Worm (Caenorhabditis elegans) whole organism, young adult: ENCODE data around the gene oig-2.

Experiments used
- F49E8.2 ChIP-seq: sonication (generic microtip); optimal IDR thresholded peaks from 3 replicates; lab custom pipeline; 2017; ENCODE audit warnings: missing genetic modification characterization, mild to moderate bottlenecking, missing compliant biosample characterization, antibody characterized with exemption, moderate library complexity; ENCODE audit not compliant: insufficient read depth
- ama-1 ChIP-seq, 3 experiments: fragments of 150-350 bp in 1 of 3; sonication (generic microtip) in 2 of 3; optimal IDR thresholded peaks; 2 replicates each; lab custom pipeline; 2014 to 2018; ENCODE audit warnings: missing biosample characterization in 2 of 3, missing genetic modification characterization in 2 of 3, missing genetic modification reagents in 2 of 3
- ceh-100 ChIP-seq: fragments of 200-800 bp; sonication (Bioruptor generic); IDR thresholded peaks from 2 replicates; pipeline ENCODE4 v1.3.6; 2022; ENCODE audit warnings: missing genetic modification reagents, missing genetic modification characterization, missing compliant biosample characterization

DNA sequence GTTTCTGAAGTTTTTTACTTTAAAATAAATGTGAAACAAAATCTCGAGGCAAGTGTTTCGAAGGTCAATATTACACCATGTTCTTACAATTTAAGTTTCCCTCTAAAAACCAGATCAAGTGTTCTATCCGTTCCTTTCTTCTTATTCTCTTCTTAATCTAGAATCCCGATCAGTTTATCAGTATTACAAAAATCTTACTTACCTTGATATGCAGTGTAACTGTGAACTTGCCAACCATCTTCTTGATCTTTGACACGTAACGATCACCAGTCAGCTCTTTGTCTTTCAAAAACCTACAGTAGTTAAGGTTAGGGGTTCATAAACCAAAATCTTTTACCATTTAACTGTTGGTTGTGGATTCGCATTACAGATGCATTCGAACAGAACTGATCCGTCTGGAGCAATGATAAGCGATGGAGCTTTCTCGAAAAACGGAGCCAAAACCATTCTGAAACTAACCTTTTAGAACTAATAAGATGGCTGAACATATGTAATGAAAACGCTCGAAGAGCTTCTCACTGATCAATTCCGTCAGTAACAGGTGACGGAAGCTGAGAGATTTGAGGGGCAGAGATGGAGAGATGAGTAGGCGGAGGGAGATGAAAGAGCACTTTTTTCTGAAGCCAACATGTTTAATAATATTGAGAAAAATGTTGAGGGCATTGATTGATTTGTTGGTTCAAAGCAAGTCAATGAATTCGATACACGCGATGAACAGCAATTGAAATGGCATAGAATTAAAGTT is at the start of gene oig-2:
- TF ChIP-seq F49E8.2, result no peak
- TF ChIP-seq ama-1 (optimal IDR thresholded peaks at IDR 0.05; lab: Kevin White, UChicago), result no peak
- TF ChIP-seq ama-1 (GFP tag; optimal IDR thresholded peaks at IDR 0.05; lab: Kevin White, UChicago), result no peak
- no peak for TF ChIP-seq ceh-100
